Worm (Caenorhabditis elegans) whole organism, mixed stage, embryonic: Measurements from ENCODE around the gene arv-1.

Source experiments
- bed-3 ChIP-seq: fragments of 200-800 bp; sonication (Bioruptor generic); optimal IDR thresholded peaks from 3 replicates; lab custom pipeline; 2018; ENCODE audit warnings: mild to moderate bottlenecking, missing genetic modification characterization, moderate library complexity, missing compliant biosample characterization
- nhr-237 ChIP-seq: fragments of 150-350 bp; optimal IDR thresholded peaks from 2 replicates; lab custom pipeline; 2014; ENCODE audit warnings: missing biosample characterization, missing genetic modification characterization

DNA sequence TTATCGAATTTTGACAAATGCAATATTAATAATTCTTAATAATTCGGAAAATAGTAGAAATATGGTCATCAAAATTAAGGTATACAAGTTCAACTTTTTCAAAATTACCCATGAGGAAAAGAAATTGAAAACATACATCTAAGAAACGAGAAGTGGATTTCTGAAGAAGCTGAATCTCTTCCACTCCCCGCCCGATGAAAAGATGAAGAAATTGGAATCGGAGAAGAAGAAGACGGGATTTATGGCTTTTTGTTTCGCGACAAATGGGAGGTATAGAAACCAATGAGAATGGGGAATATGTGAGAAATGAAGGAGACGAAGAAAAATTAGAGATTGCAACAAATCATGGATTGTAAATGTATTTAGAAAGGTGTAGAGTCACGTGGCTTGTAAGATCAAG lies 2.4 kb upstream of the arv-1 start:
- TF ChIP-seq bed-3 (GFP tag; lab: Kevin White, UChicago) = no peak
- TF ChIP-seq nhr-237 = no peak
